Worm (Caenorhabditis elegans): ENCODE data around the gene nas-15.

The nas-15 gene

DNA sequence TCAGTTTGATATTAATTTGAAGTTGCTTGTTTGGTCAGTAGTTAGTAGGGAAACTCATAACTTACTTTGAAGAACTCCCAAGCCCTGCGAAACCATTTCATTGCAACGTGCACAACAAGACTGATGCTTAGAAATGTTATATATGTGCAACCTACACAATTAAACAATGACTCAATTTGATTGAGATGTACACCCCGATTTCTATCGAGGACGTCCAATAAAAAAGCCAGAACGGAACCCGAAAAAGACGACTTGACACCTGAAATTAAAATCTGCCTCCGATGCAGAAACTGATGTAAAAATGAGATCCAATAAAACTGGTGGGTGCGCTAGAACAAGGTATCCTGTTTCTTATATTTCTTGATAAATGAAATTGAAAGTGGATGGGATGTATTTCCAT lies 7.3 kb downstream of the nas-15 start, which contains the start of gene T04G9.6:
Gene T04G9.6, minus strand, starts transcription at position 101 of the 400 bp plus-strand sequence.
- TF ChIP-seq W03F9.2 (tag; optimal IDR thresholded peaks at IDR 0.05) (no peak), him-1 (tag; optimal IDR thresholded peaks at IDR 0.05) (no peak), dao-5 (tag; optimal IDR thresholded peaks at IDR 0.05) (no peak)

DNA sequence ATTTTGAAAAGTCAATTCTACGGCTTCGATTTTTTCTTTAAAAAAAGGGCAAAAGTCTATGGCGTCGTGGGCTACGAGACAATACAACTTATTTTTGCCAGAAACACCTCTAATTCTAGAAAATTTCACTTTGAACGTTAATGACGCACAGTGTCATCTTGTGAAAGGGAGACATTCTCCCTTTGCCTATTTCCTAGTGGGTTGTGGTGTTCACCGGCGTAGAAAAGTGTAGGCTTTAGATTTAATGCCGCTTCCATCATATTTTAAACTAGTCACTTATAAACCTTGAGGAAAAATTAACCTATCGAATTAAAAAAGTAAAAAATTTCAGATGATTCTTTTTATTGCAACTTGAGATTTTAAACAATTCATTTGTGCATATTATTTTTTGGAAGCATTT lies 7.8 kb downstream of the nas-15 start:
- no peak for TF ChIP-seq W03F9.2 (tag; optimal IDR thresholded peaks at IDR 0.05)
- no peak for TF ChIP-seq him-1 (tag; optimal IDR thresholded peaks at IDR 0.05)
- no peak for TF ChIP-seq dao-5 (tag; optimal IDR thresholded peaks at IDR 0.05)

DNA sequence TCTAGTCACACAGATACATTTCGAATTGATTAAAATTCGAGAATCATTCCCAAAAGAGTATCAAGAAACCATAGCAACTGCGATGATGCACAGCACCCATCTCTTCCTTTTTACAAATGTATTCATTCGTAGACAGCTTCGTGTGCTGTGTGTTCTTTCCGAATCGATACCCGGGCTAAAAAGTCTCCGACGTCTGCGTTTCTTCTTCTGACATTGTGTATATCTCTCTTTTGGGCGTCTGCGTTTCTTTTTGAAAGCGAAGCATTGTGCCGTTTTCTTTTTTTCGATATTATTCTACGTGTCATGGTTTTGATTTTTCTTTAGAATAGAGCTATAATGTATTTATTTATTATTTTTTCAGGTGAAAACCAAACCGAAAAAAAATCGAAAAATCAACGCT lies 10.5 kb downstream of the nas-15 start, which contains the start of gene attf-5:
Gene attf-5, plus strand, starts transcription at position 362 of the 400 bp plus-strand sequence.
- no peak for TF ChIP-seq dao-5 (tag; optimal IDR thresholded peaks at IDR 0.05)
- TF ChIP-seq W03F9.2 (tag; optimal IDR thresholded peaks at IDR 0.05), result no peak
- no peak for TF ChIP-seq him-1 (tag; optimal IDR thresholded peaks at IDR 0.05)

DNA sequence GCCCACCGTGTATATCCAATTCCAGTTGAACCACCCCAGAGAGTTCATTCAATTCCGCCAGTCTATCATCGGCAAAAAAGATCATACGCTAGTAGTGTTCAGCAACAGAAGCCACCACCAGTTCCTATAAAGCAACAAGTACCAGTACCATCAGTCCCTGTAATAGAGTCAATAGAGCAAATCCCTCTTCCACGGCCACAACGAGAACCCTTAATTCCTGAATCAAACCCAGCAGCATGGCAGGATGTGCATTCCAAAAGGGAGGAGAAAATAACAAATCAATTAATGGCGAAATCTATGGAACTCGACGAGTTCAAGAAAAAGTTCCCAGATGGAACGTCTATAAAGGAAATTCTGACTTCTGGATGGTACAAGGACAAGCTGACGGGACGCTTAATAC lies 12.3 kb downstream of the nas-15 start:
- TF ChIP-seq him-1 (tag; optimal IDR thresholded peaks at IDR 0.05) (no peak), W03F9.2 (tag; optimal IDR thresholded peaks at IDR 0.05) (no peak), dao-5 (tag; optimal IDR thresholded peaks at IDR 0.05) (no peak)

DNA sequence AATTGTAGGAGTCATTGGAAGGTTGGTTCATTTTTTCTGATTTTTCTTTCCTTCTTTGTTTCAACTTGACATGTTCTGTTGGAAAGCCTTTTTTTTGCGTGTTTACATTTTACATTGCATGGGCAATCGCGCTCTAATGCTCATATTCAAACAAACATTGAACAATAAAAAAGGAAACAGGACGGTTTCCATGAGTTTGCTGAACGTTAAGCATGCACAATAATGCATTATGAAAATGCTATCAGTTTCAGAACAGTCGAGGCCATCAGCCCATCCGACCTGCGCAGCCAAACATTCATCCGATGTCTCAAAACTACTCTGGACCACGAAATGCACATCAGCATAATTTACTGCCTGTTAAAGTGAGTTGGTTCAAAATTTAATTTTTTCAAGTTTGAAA lies 13.1 kb downstream of the nas-15 start:
- TF ChIP-seq W03F9.2 (tag; optimal IDR thresholded peaks at IDR 0.05) (no peak), dao-5 (tag; optimal IDR thresholded peaks at IDR 0.05) (no peak), him-1 (tag; optimal IDR thresholded peaks at IDR 0.05) (no peak)

DNA sequence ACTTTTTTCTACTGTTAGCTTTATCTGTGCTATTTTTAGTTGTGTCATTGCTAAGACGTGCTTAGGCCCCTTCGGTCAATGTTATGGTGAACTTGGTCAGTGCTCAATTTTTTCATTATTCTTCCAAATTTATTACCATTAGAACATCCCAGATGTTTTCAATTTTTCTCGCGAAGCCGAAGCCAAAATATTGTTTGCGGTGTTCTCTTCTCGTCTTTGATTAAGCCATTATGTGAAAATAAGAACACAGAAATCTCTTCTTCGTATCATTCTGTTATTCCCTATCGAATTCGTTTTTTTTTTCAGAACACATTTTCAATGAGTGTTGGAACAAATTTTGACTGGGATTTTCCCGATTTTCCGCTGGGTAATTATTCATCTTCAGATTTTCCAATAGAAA lies 25.0 kb downstream of the nas-15 start, which contains the start of gene gtr-1:
Gene gtr-1, plus strand, starts transcription at position 301 of the 400 bp plus-strand sequence.
- TF ChIP-seq him-1 (tag; optimal IDR thresholded peaks at IDR 0.05) (no peak), W03F9.2 (tag; optimal IDR thresholded peaks at IDR 0.05) (no peak), dao-5 (tag; optimal IDR thresholded peaks at IDR 0.05) (no peak)

DNA sequence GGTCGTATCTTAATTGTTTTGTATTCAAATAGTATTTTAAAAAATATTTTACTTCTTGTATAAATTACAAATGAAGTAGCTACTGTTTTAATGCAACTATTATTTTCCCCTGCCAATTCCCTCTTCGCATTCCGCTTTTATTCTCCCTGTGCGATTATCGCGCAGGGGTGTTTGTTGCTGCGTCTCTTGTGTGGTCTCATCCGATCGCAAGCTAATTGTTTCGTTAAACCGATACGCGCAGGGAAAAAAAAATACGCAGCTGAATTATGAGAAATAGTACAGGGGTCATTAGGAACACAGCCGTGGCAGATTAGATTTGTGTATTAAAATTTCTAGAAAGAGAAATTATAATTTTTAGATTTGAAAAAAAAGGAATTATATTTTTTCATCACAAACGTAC lies 29.0 kb downstream of the nas-15 start:
- TF ChIP-seq him-1 (tag; optimal IDR thresholded peaks at IDR 0.05), result peak; percentile 99
- TF ChIP-seq dao-5 (tag; optimal IDR thresholded peaks at IDR 0.05), result peak; percentile 67
- TF ChIP-seq W03F9.2 (tag; optimal IDR thresholded peaks at IDR 0.05), result peak; percentile 98

DNA sequence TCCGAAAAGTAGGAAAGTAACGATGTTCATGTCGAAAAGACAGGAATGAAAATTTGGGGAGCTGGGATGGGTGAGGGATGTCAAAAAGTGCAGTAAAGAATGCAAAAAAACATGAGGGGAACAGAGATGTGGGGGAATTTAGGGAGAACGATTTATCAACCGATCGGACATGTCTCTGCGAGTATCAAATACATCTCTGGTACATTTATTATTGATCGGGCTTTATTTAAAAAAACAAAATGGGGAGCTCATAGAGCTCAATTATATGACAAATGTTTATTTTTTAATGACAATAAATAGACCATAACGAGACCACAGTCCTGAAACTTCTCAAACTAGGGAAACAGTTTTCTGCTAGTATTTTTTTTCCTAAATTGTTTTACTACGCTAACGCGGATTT lies 33.2 kb downstream of the nas-15 start, which contains the start of gene F25E2.2:
Gene F25E2.2, minus strand, starts transcription at position 101 of the 400 bp plus-strand sequence.
- TF ChIP-seq W03F9.2 (tag; optimal IDR thresholded peaks at IDR 0.05) (no peak), him-1 (tag; optimal IDR thresholded peaks at IDR 0.05) (no peak), dao-5 (tag; optimal IDR thresholded peaks at IDR 0.05) (no peak)

DNA sequence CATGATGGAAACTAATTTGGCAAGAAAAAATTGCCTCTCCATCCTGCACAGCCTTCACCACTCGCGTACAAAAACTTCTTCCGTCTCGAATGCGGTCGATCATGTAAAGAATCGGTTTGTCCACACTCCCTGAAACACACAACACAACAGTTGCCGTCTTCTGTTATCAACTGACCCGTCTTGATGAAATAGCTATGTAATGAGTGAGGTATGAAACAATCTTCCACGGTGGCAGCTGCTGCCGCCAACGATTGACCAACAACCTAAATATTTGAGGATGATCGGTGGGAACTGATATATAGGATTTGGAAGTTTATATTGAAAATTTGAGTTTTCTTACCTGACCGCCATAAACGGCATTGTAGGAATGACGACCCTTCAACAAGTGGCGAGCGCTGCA lies 34.7 kb downstream of the nas-15 start:
- TF ChIP-seq dao-5 (tag; optimal IDR thresholded peaks at IDR 0.05) (no peak), him-1 (tag; optimal IDR thresholded peaks at IDR 0.05) (no peak), W03F9.2 (tag; optimal IDR thresholded peaks at IDR 0.05) (no peak)

DNA sequence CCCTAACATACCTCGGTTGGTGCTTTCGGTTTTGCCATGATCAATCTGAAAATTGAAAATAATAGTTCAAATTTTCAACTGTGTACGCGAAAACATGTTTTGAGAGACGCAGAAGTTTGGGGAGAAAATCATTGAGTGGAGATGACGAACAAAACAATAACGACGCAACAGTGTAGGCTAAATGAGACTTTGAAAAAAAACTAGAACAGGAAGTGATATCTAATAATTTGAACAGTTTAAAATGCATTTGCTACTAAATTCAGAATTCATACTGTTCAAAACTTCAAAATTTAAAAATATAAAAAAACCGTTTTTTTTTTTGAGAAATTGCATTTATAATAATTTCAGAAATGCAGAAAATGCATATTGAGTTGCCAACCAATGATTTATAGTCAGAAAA lies 35.5 kb downstream of the nas-15 start, which contains the start of gene F25E2.3:
Gene F25E2.3, minus strand, starts transcription at position 101 of the 400 bp plus-strand sequence.
- TF ChIP-seq W03F9.2 (tag; optimal IDR thresholded peaks at IDR 0.05), result no peak
- TF ChIP-seq dao-5 (tag; optimal IDR thresholded peaks at IDR 0.05), result no peak
- no peak for TF ChIP-seq him-1 (tag; optimal IDR thresholded peaks at IDR 0.05)

DNA sequence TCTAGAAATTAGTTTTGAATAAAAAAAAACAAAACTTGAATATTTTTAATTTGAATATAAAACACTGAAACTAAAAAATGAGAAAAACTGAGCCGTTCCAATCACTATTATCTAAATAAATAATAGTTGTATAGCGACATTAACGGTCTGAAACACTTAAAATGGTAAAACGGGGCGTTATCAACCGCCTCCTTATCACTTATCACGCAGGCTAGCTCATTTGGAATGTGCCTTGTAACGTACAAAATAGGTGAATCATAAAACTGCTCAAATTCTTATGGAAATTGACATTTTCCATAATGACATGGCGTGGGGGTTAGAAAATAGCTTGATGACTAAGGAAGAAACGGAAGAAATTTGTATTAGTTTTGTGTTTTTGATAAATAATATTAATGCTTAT lies 38.4 kb downstream of the nas-15 start, which contains the start of gene ifd-2:
Gene ifd-2, minus strand, starts transcription at position 1 of the 400 bp plus-strand sequence.
- TF ChIP-seq him-1 (tag; optimal IDR thresholded peaks at IDR 0.05) (no peak), W03F9.2 (tag; optimal IDR thresholded peaks at IDR 0.05) (no peak), dao-5 (tag; optimal IDR thresholded peaks at IDR 0.05) (no peak)

DNA sequence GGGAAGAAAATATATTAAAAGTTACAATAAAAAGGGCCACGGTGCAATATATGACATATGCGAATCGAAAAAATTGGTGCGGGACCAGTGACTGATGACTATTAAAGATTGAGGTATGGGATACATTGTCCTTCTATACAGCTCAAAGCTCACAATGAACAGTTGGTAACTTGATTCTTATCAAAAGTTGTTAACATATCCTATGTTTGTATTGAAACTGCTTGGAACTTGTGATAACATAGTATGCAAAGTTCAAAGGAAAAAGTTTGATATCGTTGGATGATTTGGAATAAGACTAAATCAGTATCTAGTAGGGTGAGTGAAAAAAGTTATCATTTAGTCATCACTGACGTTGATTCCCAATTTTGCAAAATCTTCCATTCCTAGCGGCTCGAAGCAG lies 40.5 kb downstream of the nas-15 start:
- TF ChIP-seq W03F9.2 (tag; optimal IDR thresholded peaks at IDR 0.05) (no peak), dao-5 (tag; optimal IDR thresholded peaks at IDR 0.05) (no peak), him-1 (tag; optimal IDR thresholded peaks at IDR 0.05) (no peak)

DNA sequence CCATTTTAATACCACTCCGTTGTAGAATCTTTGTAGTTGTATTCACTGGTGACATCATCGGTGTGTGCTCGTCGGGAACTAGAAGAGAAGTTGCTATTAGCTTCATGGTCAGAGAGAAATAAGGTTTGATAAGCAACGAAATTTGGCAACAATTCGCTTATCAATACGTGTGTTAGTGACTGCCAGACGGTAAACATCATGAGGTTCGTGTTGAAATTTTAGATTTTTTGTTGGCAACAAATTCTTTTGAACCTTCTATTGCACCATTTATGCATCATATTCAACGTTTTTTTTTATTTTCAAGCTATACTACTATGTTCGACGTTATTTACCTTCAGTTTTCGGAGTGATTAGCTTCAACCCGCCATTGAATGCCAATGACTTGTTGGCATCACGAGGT lies 46.2 kb downstream of the nas-15 start:
- TF ChIP-seq W03F9.2 (tag; optimal IDR thresholded peaks at IDR 0.05) (no peak), him-1 (tag; optimal IDR thresholded peaks at IDR 0.05) (no peak), dao-5 (tag; optimal IDR thresholded peaks at IDR 0.05) (no peak)

DNA sequence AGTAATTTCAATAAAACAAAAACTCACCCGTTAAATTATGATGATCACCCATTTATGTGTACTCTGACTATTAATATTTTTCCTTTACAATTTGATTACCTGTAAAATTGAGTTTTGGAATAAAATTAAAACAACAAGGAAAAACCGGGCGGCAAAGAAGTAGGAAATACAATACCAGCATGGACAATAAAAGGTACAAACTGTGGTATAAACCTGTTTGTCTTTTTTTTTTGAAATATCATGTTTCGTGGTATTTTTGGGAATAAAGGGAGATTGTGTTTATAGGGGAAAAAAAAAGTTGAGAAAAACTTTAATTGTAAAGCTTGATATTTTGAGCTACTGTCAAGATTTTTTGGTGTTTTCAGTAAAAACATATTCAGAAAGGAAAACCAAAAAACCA lies 47.9 kb downstream of the nas-15 start, which contains the start of gene daf-3:
Gene daf-3, minus strand, starts transcription at position 101 of the 400 bp plus-strand sequence.
- TF ChIP-seq him-1 (tag; optimal IDR thresholded peaks at IDR 0.05) (no peak), dao-5 (tag; optimal IDR thresholded peaks at IDR 0.05) (no peak), W03F9.2 (tag; optimal IDR thresholded peaks at IDR 0.05) (no peak)

DNA sequence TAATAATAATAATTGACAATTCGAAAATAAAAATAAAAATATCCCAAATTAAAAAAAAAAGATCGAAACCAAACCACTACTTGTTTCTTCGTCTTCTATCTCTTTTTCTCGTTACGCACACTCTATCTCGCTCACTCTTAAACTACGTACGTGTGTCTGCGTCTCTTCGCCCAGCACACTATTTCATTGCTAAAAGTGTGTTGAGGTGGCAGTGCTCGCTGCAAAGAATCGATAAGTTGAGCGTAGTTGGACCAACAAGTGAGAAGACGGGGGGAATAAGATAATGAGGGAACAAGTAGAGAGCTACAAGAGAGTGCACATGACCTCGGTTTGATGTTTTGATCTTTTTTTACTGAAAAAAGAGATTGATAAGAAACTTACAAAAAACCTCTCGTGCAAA lies 48.4 kb downstream of the nas-15 start:
- TF ChIP-seq him-1 (tag; optimal IDR thresholded peaks at IDR 0.05), result no peak
- no peak for TF ChIP-seq W03F9.2 (tag; optimal IDR thresholded peaks at IDR 0.05)
- no peak for TF ChIP-seq dao-5 (tag; optimal IDR thresholded peaks at IDR 0.05)
